Fruit fly (Drosophila melanogaster) whole organism, adult: ENCODE results near the gene BI-1.

Experiments
- CG1620 ChIP-seq: fragments of 200-800 bp; sonication (Bioruptor generic); optimal IDR thresholded peaks from 2 replicates; lab custom pipeline; 2016; ENCODE audit warnings: missing biosample characterization, missing genetic modification characterization
- CG5204 ChIP-seq: fragments of 200-800 bp; sonication (Bioruptor generic); optimal IDR thresholded peaks from 2 replicates; lab custom pipeline; 2016; ENCODE audit warnings: missing biosample characterization, missing genetic modification characterization
- Hr96 ChIP-seq: fragments of 200-800 bp; sonication (Bioruptor generic); optimal IDR thresholded peaks from 2 replicates; lab custom pipeline; 2016; ENCODE audit warnings: missing biosample characterization, missing genetic modification characterization
- cic ChIP-seq: fragments of 200-800 bp; sonication (Bioruptor generic); optimal IDR thresholded peaks from 2 replicates; lab custom pipeline; 2017; ENCODE audit warnings: missing biosample characterization, mild to moderate bottlenecking, missing genetic modification characterization, moderate library complexity

DNA sequence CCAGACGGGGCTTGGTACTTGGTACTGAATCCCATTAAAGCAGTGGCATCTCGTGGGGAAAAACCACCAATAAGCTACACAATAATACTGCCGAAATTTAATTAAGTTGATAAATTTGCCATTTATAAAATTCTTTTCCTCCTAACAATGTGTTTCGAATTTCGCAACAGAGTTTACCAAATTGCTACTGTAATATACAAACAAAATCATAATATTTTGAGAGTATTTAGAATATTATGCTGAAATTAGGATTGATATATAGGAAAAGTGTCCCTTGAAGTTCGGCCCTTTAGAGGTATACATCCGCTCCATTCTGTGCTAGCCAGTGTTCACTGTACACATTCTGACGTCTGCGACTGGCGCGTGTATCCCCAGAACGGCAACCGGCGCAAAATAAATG is 24.1 kb downstream of the BI-1 start:
- no peak for TF ChIP-seq Hr96 (GFP tag; lab: Kevin White, UChicago)
- no peak for TF ChIP-seq cic (GFP tag; lab: Kevin White, UChicago)
- no peak for TF ChIP-seq CG5204 (GFP tag; lab: Kevin White, UChicago)
- TF ChIP-seq CG1620, result no peak
